Fruit fly (Drosophila melanogaster): ENCODE results near the gene Dd.
A peak's percentile ranks its signal among the peaks of the same experiment; 100 is the strongest.

Gene Dd

DNA sequence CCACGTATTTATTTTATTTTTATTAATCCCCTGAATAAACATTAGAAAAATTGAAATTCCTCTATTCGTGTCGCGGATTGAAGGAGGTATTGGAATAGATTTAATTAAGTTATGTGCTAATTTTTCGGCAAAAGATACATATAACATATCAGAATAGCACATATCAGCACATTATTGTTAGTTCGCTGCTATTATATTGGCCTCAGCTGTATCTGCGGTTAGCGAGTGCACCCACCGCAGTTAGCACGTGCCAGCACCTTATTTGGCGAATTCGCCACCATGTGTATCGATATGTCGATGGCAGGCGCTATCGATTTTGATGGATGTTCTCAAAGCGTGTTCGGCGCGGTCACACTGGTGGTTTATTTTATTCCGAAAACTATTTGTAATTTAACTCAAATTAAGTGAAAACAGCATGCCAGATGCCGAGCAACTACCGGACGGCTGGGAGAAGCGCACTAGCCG, 21.3 kb upstream of the Dd start, which contains the start of gene dod (continued):
- TF ChIP-seq Sox100B (GFP tag; optimal IDR thresholded peaks at IDR 0.05) (no peak), mld (GFP tag; IDR thresholded peaks at IDR 0.05; ENCODE audit: partially characterized antibody) (peak; percentile 69; the same call in 1 of the 3 replicates), rib (GFP tag; IDR thresholded peaks at IDR 0.05) (peak; percentile 59; the same call in 1 of the 2 replicates), ftz-f1 (GFP tag; optimal IDR thresholded peaks at IDR 0.05) (peak; percentile 9), CG12071 (GFP tag; optimal IDR thresholded peaks at IDR 0.05) (no peak), CG32532 (GFP tag; IDR thresholded peaks at IDR 0.05) (peak; percentile 69), Camta (GFP tag; optimal IDR thresholded peaks at IDR 0.05) (peak; percentile 11), stc (GFP tag; IDR thresholded peaks at IDR 0.05) (peak; percentile 44; the same call in 1 of the 2 replicates), CG32772 (GFP tag; IDR thresholded peaks at IDR 0.05) (no peak), kay (GFP tag; optimal IDR thresholded peaks at IDR 0.05) (peak; percentile 1), slou (GFP tag; optimal IDR thresholded peaks at IDR 0.05) (no peak), BEAF-32 (GFP tag; optimal IDR thresholded peaks at IDR 0.05) (peak; percentile 88), CG3995 (GFP tag; optimal IDR thresholded peaks at IDR 0.05) (peak; percentile 12), CG14965 (GFP tag; optimal IDR thresholded peaks at IDR 0.05; ENCODE audit: borderline replicate concordance) (no peak), gem (tag; optimal IDR thresholded peaks at IDR 0.05) (peak; percentile 66), disco-r (GFP tag; optimal IDR thresholded peaks at IDR 0.05) (no peak), CG8924 (tag; optimal IDR thresholded peaks at IDR 0.05) (peak; percentile 43), Fer3 (tag; optimal IDR thresholded peaks at IDR 0.05) (peak; percentile 33), amos (GFP tag; IDR thresholded peaks at IDR 0.05; ENCODE audit: partially characterized antibody) (peak; percentile 87), CG30431 (GFP tag; optimal IDR thresholded peaks at IDR 0.05) (no peak), tup (GFP tag; optimal IDR thresholded peaks at IDR 0.05) (no peak), Lhr (GFP tag; optimal IDR thresholded peaks at IDR 0.05) (peak; percentile 74), Mes4 (GFP tag; optimal IDR thresholded peaks at IDR 0.05) (no peak), CG15514 (GFP tag; optimal IDR thresholded peaks at IDR 0.05) (peak; percentile 88), Doc3 (GFP tag; IDR thresholded peaks at IDR 0.05; ENCODE audit: partially characterized antibody) (peak; percentile 51; the same call in 2 of the 3 replicates), ham (GFP tag; IDR thresholded peaks at IDR 0.05) (no peak), NfI (GFP tag; optimal IDR thresholded peaks at IDR 0.05) (peak; percentile 62), CG1603 (tag; optimal IDR thresholded peaks at IDR 0.05) (peak; percentile 83), CG12104 (GFP tag; optimal IDR thresholded peaks at IDR 0.05) (no peak), ci (GFP tag; IDR thresholded peaks at IDR 0.05) (peak; percentile 78), CG15601 (tag; optimal IDR thresholded peaks at IDR 0.05) (peak; percentile 49), org-1 (GFP tag; optimal IDR thresholded peaks at IDR 0.05) (peak; percentile 25), CG17361 (GFP tag; IDR thresholded peaks at IDR 0.05) (peak; percentile 38; the same call in 2 of the 3 replicates), CG33213 (GFP tag; optimal IDR thresholded peaks at IDR 0.05) (peak; percentile 73), CG4328 (GFP tag; optimal IDR thresholded peaks at IDR 0.05) (peak; percentile 18), Xbp1 (GFP tag; optimal IDR thresholded peaks at IDR 0.05) (peak; percentile 60), Sry-δ (GFP tag; optimal IDR thresholded peaks at IDR 0.05) (peak; percentile 82), gfzf (GFP tag; optimal IDR thresholded peaks at IDR 0.05) (peak; percentile 95), crp (GFP tag; optimal IDR thresholded peaks at IDR 0.05) (peak in 1 of 2 experiments; percentile 26), D19A (tag; optimal IDR thresholded peaks at IDR 0.05) (no peak), nau (GFP tag; optimal IDR thresholded peaks at IDR 0.05) (no peak), CG14014 (GFP tag; IDR thresholded peaks at IDR 0.05) (peak; percentile 48; the same call in 1 of the 2 replicates), dimm (GFP tag; IDR thresholded peaks at IDR 0.05) (no peak), dpn (GFP tag; optimal IDR thresholded peaks at IDR 0.05) (peak; percentile 44 to 52), CG16815 (GFP tag; optimal IDR thresholded peaks at IDR 0.05) (no peak), inv (GFP tag; IDR thresholded peaks at IDR 0.05; ENCODE audit: partially characterized antibody) (peak; percentile 69), E2f2 (GFP tag; IDR thresholded peaks at IDR 0.05) (peak; percentile 54), sim (GFP tag; IDR thresholded peaks at IDR 0.05) (peak; percentile 30; the same call in 1 of the 2 replicates), CG18764 (GFP tag; optimal IDR thresholded peaks at IDR 0.05) (no peak), Atf3 (GFP tag; optimal IDR thresholded peaks at IDR 0.05) (peak; percentile 26)

Measured in whole organism, embryonic.